Fruit fly (Drosophila melanogaster) whole organism, prepupa: ENCODE measurements around the gene CG43678.

Source experiments
- Blimp-1 ChIP-seq: fragments of 200-800 bp; sonication (Bioruptor generic); optimal IDR thresholded peaks from 3 replicates; lab custom pipeline; 2017; ENCODE audit warnings: missing biosample characterization, missing genetic modification characterization, mild to moderate bottlenecking, moderate library complexity, missing genetic modification reagents
- CG10631 ChIP-seq: fragments of 200-800 bp; sonication (Bioruptor generic); optimal IDR thresholded peaks from 2 replicates; lab custom pipeline; 2016; ENCODE audit warnings: missing biosample characterization, missing genetic modification characterization
- CG3919 ChIP-seq: fragments of 200-800 bp; sonication (Bioruptor generic); optimal IDR thresholded peaks from 3 replicates; lab custom pipeline; 2016; ENCODE audit warnings: missing biosample characterization, missing genetic modification characterization
- CG6163 ChIP-seq: fragments of 200-800 bp; sonication (Bioruptor generic); IDR thresholded peaks from 3 replicates; pipeline ENCODE4 v1.3.6; 2022; ENCODE audit warnings: missing biosample characterization, missing genetic modification characterization
- CG6276 ChIP-seq: fragments of 200-800 bp; sonication (Bioruptor generic); optimal IDR thresholded peaks from 2 replicates; lab custom pipeline; 2017; ENCODE audit warnings: missing biosample characterization, mild to moderate bottlenecking, missing genetic modification characterization
- CG6792 ChIP-seq: fragments of 200-800 bp; sonication (Bioruptor generic); optimal IDR thresholded peaks from 3 replicates; lab custom pipeline; 2016; ENCODE audit warnings: missing biosample characterization, missing genetic modification characterization
- CG9139 ChIP-seq: fragments of 200-800 bp; sonication (Bioruptor generic); optimal IDR thresholded peaks from 3 replicates; lab custom pipeline; 2017; ENCODE audit warnings: missing biosample characterization, mild to moderate bottlenecking, missing genetic modification characterization
- Eip93F ChIP-seq: fragments of 200-800 bp; sonication (Bioruptor generic); optimal IDR thresholded peaks from 2 replicates; lab custom pipeline; 2016; ENCODE audit warnings: missing biosample characterization, mild to moderate bottlenecking, missing genetic modification characterization
- Ets21C ChIP-seq: fragments of 200-800 bp; sonication (Bioruptor generic); optimal IDR thresholded peaks from 3 replicates; lab custom pipeline; 2016; ENCODE audit warnings: missing biosample characterization, missing genetic modification characterization
- Hr4 ChIP-seq: fragments of 200-800 bp; sonication (Bioruptor generic); optimal IDR thresholded peaks from 3 replicates; lab custom pipeline; 2016; ENCODE audit warnings: missing biosample characterization, missing genetic modification characterization
- Lpt ChIP-seq: fragments of 200-800 bp; sonication (Bioruptor generic); optimal IDR thresholded peaks from 3 replicates; lab custom pipeline; 2016; ENCODE audit warnings: missing biosample characterization, missing genetic modification characterization
- Met ChIP-seq: fragments of 200-800 bp; sonication (Bioruptor generic); optimal IDR thresholded peaks from 3 replicates; lab custom pipeline; 2016; ENCODE audit warnings: missing biosample characterization, missing genetic modification characterization
- OdsH ChIP-seq: fragments of 200-800 bp; sonication (Bioruptor generic); optimal IDR thresholded peaks from 3 replicates; lab custom pipeline; 2016; ENCODE audit warnings: missing biosample characterization, missing genetic modification characterization
- net ChIP-seq: fragments of 200-800 bp; sonication (Bioruptor generic); optimal IDR thresholded peaks from 3 replicates; lab custom pipeline; 2016; ENCODE audit warnings: missing biosample characterization, missing genetic modification characterization

DNA sequence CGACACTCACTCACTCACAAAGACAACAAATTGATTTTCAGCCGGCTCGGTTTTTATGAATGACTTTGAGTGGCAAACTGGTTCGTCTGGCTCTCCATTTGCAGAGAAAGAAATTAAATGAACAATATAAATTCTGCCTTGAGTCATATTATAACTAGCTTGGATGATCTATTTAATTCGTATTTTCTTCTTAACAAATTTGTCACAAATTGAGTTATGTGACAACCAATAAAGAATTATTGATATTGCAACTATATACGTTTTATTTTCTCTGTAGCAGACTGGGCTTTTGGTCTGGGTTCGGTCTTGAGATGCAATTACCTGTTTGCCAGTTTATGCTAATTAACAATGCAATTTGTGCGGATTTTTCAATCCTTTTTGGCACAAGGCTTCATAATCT lies 42.5 kb downstream of the CG43678 start:
- TF ChIP-seq Hr4 (GFP tag; lab: Kevin White, UChicago) (peak; percentile 91), Blimp-1 (GFP tag; lab: Kevin White, UChicago) (no peak), Eip93F (no peak), CG6792 (GFP tag; lab: Kevin White, UChicago) (peak; percentile 88), net (GFP tag; lab: Kevin White, UChicago) (peak; percentile 88), CG6163 (GFP tag; lab: Robert Waterston, UW) (peak; percentile 91), Ets21C (GFP tag; lab: Kevin White, UChicago) (peak; percentile 57), Met (GFP tag; lab: Kevin White, UChicago) (peak; percentile 68), CG10631 (GFP tag; lab: Kevin White, UChicago) (peak; percentile 87), CG6276 (GFP tag; lab: Kevin White, UChicago) (peak; percentile 82), CG3919 (GFP tag; lab: Kevin White, UChicago) (peak; percentile 86), OdsH (GFP tag; lab: Kevin White, UChicago) (peak; percentile 80), Lpt (peak; percentile 74), CG9139 (peak; percentile 12)
